Worm (Caenorhabditis elegans) whole organism, L3 larva: ENCODE data around the gene ZK1098.11.

Experiments
- aly-2 ChIP-seq: fragments of 150-350 bp; optimal IDR thresholded peaks from 2 replicates; lab custom pipeline; 2014; ENCODE audit warnings: missing biosample characterization, missing genetic modification characterization
- ceh-82 ChIP-seq: fragments of 150-350 bp; optimal IDR thresholded peaks from 2 replicates; lab custom pipeline; 2014; ENCODE audit warnings: missing biosample characterization, missing genetic modification characterization
- daf-12 ChIP-seq: fragments of 150-350 bp; optimal IDR thresholded peaks from 2 replicates; lab custom pipeline; 2014; ENCODE audit warnings: missing biosample characterization, missing genetic modification reagents, missing genetic modification characterization
- elt-2 ChIP-seq: sonication (generic microtip); optimal IDR thresholded peaks from 2 replicates; lab custom pipeline; 2016; ENCODE audit warnings: missing genetic modification reagents, mild to moderate bottlenecking, missing genetic modification characterization, missing compliant biosample characterization
- lin-39 ChIP-seq: fragments of 150-350 bp; optimal IDR thresholded peaks from 2 replicates; lab custom pipeline; 2018; ENCODE audit warnings: missing biosample characterization, missing genetic modification reagents, missing genetic modification characterization
- nhr-23 ChIP-seq: fragments of 150-350 bp; optimal IDR thresholded peaks from 2 replicates; lab custom pipeline; 2014; ENCODE audit warnings: missing biosample characterization, missing genetic modification reagents, missing genetic modification characterization
- nhr-76 ChIP-seq: fragments of 150-350 bp; sonication (generic microtip); optimal IDR thresholded peaks from 5 replicates; lab custom pipeline; 2014; ENCODE audit warnings: missing biosample characterization, missing genetic modification characterization
- pha-4 ChIP-seq: fragments of 150-350 bp; optimal IDR thresholded peaks from 2 replicates; lab custom pipeline; 2014; ENCODE audit warnings: missing biosample characterization, missing genetic modification reagents, missing genetic modification characterization
- pqm-1 ChIP-seq: fragments of 150-350 bp; optimal IDR thresholded peaks from 2 replicates; lab custom pipeline; 2017; ENCODE audit warnings: missing biosample characterization, missing genetic modification characterization, inconsistent platforms
- snpc-4 ChIP-seq: fragments of 150-350 bp; optimal IDR thresholded peaks from 2 replicates; lab custom pipeline; 2014; ENCODE audit warnings: missing biosample characterization, missing genetic modification characterization
- unc-62 ChIP-seq: fragments of 150-350 bp; sonication (generic microtip); optimal IDR thresholded peaks from 4 replicates; lab custom pipeline; 2014; ENCODE audit warnings: missing biosample characterization, missing genetic modification reagents, missing genetic modification characterization
- zag-1 ChIP-seq: fragments of 150-350 bp; optimal IDR thresholded peaks from 2 replicates; lab custom pipeline; 2014; ENCODE audit warnings: missing biosample characterization, missing genetic modification characterization

DNA sequence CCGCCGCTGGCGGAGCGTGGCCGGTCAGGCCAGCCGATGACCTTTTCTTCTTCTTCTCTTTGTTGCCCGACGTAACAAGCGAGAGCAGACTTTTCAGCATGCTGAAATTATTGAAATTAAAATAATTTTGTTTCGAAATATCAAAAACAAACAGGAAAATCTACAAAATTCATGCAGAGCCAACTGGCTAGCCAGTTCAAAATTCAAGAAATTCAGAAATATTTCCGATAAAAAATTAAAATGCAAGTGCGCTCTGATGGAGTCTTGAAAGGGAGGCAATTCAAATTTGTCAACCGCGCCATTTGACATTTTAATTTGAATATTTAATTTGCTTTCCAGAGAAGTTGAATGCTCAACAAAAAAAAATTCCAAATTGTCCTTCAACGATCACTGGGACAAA lies 44.2 kb downstream of the ZK1098.11 start, which contains the start of gene F58A4.2:
- TF ChIP-seq nhr-23 (tag; lab: Kevin White, UChicago), result no peak
- TF ChIP-seq pqm-1 (tag; lab: Kevin White, UChicago), result no peak
- no peak for TF ChIP-seq zag-1
- TF ChIP-seq lin-39 (tag; lab: Kevin White, UChicago), result no peak
- TF ChIP-seq aly-2 (tag; lab: Kevin White, UChicago), result no peak
- no peak for TF ChIP-seq snpc-4 (tag; lab: Kevin White, UChicago)
- TF ChIP-seq elt-2, result no peak
- no peak for TF ChIP-seq daf-12
- no peak for TF ChIP-seq pha-4
- no peak for TF ChIP-seq ceh-82 (tag; lab: Kevin White, UChicago)
- TF ChIP-seq nhr-76 (tag; lab: Kevin White, UChicago), result no peak
- no peak for TF ChIP-seq unc-62 (GFP tag; lab: Kevin White, UChicago)
